Worm (Caenorhabditis elegans) whole organism, L3 larva: ENCODE measurements around the gene trpa-1.
A peak's percentile ranks its signal among the peaks of the same experiment; 100 is the strongest.

Experiments
- ZK546.5 ChIP-seq: sonication (generic microtip); optimal IDR thresholded peaks from 2 replicates; lab custom pipeline; 2017; ENCODE audit warnings: missing biosample characterization, missing genetic modification characterization
- aly-2 ChIP-seq: fragments of 150-350 bp; optimal IDR thresholded peaks from 2 replicates; lab custom pipeline; 2014; ENCODE audit warnings: missing biosample characterization, missing genetic modification characterization
- ama-1 ChIP-seq: fragments of 150-350 bp; optimal IDR thresholded peaks from 2 replicates; lab custom pipeline; 2018
- ceh-16 ChIP-seq: sonication (generic microtip); optimal IDR thresholded peaks from 2 replicates; lab custom pipeline; 2017; ENCODE audit warnings: missing biosample characterization, missing genetic modification characterization
- ceh-28 ChIP-seq: fragments of 150-350 bp; optimal IDR thresholded peaks from 2 replicates; lab custom pipeline; 2014; ENCODE audit warnings: missing biosample characterization, missing genetic modification reagents, missing genetic modification characterization
- ceh-9 ChIP-seq: sonication (generic microtip); optimal IDR thresholded peaks from 2 replicates; lab custom pipeline; 2018; ENCODE audit warnings: missing biosample characterization, missing genetic modification characterization
- daf-12 ChIP-seq: fragments of 150-350 bp; optimal IDR thresholded peaks from 2 replicates; lab custom pipeline; 2014; ENCODE audit warnings: missing biosample characterization, missing genetic modification reagents, missing genetic modification characterization
- egl-27 ChIP-seq: sonication (generic microtip); optimal IDR thresholded peaks from 4 replicates; lab custom pipeline; 2017; ENCODE audit warnings: missing biosample characterization, missing genetic modification reagents, missing genetic modification characterization
- elt-1 ChIP-seq: fragments of 150-350 bp; optimal IDR thresholded peaks from 2 replicates; lab custom pipeline; 2014; ENCODE audit warnings: missing biosample characterization, missing genetic modification characterization
- elt-2 ChIP-seq: sonication (generic microtip); optimal IDR thresholded peaks from 2 replicates; lab custom pipeline; 2016; ENCODE audit warnings: missing genetic modification reagents, mild to moderate bottlenecking, missing genetic modification characterization, missing compliant biosample characterization
- elt-3 ChIP-seq, 3 experiments: fragments of 150-350 bp in 1 of 3; sonication (generic microtip) in 2 of 3; optimal IDR thresholded peaks; 2 replicates in 2 of 3; 4 replicates in 1 of 3; lab custom pipeline; 2014 to 2017; ENCODE audit warnings: missing biosample characterization in 3 of 3, missing genetic modification characterization in 3 of 3
- hmg-11 ChIP-seq: sonication (generic microtip); optimal IDR thresholded peaks from 2 replicates; lab custom pipeline; 2016; ENCODE audit warnings: missing genetic modification characterization, missing compliant biosample characterization
- jun-1 ChIP-seq: fragments of 150-350 bp; optimal IDR thresholded peaks from 2 replicates; lab custom pipeline; 2014; ENCODE audit warnings: missing biosample characterization, missing genetic modification reagents, missing genetic modification characterization
- lin-15B ChIP-seq: fragments of 150-350 bp; optimal IDR thresholded peaks from 2 replicates; lab custom pipeline; 2014; ENCODE audit warnings: missing biosample characterization, missing genetic modification characterization
- lin-39 ChIP-seq: fragments of 150-350 bp; optimal IDR thresholded peaks from 2 replicates; lab custom pipeline; 2018; ENCODE audit warnings: missing biosample characterization, missing genetic modification reagents, missing genetic modification characterization
- lsy-12 ChIP-seq: sonication (generic microtip); optimal IDR thresholded peaks from 2 replicates; lab custom pipeline; 2016; ENCODE audit warnings: mild to moderate bottlenecking, missing genetic modification characterization, missing compliant biosample characterization
- mdl-1 ChIP-seq: fragments of 150-350 bp; optimal IDR thresholded peaks from 2 replicates; lab custom pipeline; 2014; ENCODE audit warnings: missing biosample characterization, missing genetic modification characterization
- mml-1 ChIP-seq: fragments of 150-350 bp; sonication (generic microtip); optimal IDR thresholded peaks from 3 replicates; lab custom pipeline; 2014; ENCODE audit warnings: missing biosample characterization, missing genetic modification characterization
- nhr-11 ChIP-seq: fragments of 150-350 bp; optimal IDR thresholded peaks from 2 replicates; lab custom pipeline; 2014; ENCODE audit warnings: missing biosample characterization, missing genetic modification characterization
- nhr-12 ChIP-seq: fragments of 150-350 bp; optimal IDR thresholded peaks from 2 replicates; lab custom pipeline; 2014; ENCODE audit warnings: missing biosample characterization, missing genetic modification characterization
- nhr-23 ChIP-seq: fragments of 150-350 bp; optimal IDR thresholded peaks from 2 replicates; lab custom pipeline; 2014; ENCODE audit warnings: missing biosample characterization, missing genetic modification reagents, missing genetic modification characterization
- nhr-237 ChIP-seq: fragments of 150-350 bp; optimal IDR thresholded peaks from 2 replicates; lab custom pipeline; 2014; ENCODE audit warnings: missing biosample characterization, missing genetic modification characterization
- nhr-43 ChIP-seq: sonication (generic microtip); optimal IDR thresholded peaks from 2 replicates; lab custom pipeline; 2016; ENCODE audit warnings: mild to moderate bottlenecking, missing genetic modification characterization, missing compliant biosample characterization; ENCODE audit not compliant: poor library complexity, severe bottlenecking
- nhr-67 ChIP-seq: fragments of 150-350 bp; optimal IDR thresholded peaks from 2 replicates; lab custom pipeline; 2014; ENCODE audit warnings: missing biosample characterization, missing genetic modification characterization
- nhr-77 ChIP-seq: fragments of 150-350 bp; optimal IDR thresholded peaks from 2 replicates; lab custom pipeline; 2014; ENCODE audit warnings: missing biosample characterization, missing genetic modification characterization
- pha-4 ChIP-seq: fragments of 150-350 bp; optimal IDR thresholded peaks from 2 replicates; lab custom pipeline; 2014; ENCODE audit warnings: missing biosample characterization, missing genetic modification reagents, missing genetic modification characterization
- pqm-1 ChIP-seq: fragments of 150-350 bp; optimal IDR thresholded peaks from 2 replicates; lab custom pipeline; 2017; ENCODE audit warnings: missing biosample characterization, missing genetic modification characterization, inconsistent platforms
- skn-1 ChIP-seq: fragments of 150-350 bp; optimal IDR thresholded peaks from 2 replicates; lab custom pipeline; 2014; ENCODE audit warnings: missing biosample characterization, missing genetic modification characterization
- tbx-2 ChIP-seq: sonication (generic microtip); optimal IDR thresholded peaks from 2 replicates; lab custom pipeline; 2016; ENCODE audit warnings: mild to moderate bottlenecking, missing genetic modification characterization, missing compliant biosample characterization
- unc-39 ChIP-seq: sonication (generic microtip); optimal IDR thresholded peaks from 4 replicates; lab custom pipeline; 2017; ENCODE audit warnings: missing biosample characterization, missing genetic modification characterization
- zag-1 ChIP-seq: fragments of 150-350 bp; optimal IDR thresholded peaks from 2 replicates; lab custom pipeline; 2014; ENCODE audit warnings: missing biosample characterization, missing genetic modification characterization
- ztf-11 ChIP-seq: fragments of 150-350 bp; optimal IDR thresholded peaks from 2 replicates; lab custom pipeline; 2014; ENCODE audit warnings: missing biosample characterization, missing genetic modification characterization
- ztf-4 ChIP-seq: fragments of 150-350 bp; optimal IDR thresholded peaks from 2 replicates; lab custom pipeline; 2014; ENCODE audit warnings: missing biosample characterization, missing genetic modification characterization

Gene trpa-1

DNA sequence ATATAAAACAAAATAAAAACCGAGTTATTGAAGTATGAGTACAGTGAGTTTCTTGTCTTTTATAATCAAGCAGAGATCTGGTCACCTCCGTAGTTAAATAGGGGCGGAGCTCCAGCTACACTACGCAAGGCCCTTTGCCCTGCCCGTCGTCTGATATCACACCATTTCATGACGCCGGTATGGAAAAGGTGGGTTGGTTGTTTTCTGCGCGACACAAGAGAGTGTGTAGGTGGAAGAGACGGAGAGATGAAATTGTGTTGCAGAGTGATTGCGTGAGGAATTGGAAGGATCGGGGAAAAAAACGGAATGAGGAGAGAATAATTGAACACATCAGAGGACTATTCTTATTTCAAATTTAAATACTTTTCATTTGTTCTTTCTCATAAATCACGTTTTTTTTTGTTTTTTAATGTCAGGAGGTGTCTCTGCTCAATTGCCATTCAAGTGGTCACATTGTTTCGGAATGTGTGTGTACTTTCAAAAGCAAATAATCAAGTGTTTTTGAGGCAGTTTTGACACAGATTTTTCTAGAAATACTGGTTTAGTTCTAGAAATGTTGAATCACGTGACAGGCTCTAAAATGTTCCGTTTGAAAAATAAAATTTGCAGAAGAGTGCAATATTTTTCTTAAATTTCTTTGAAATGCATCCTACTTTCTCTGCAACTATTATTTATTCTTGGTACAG is 51.6 kb downstream of the trpa-1 start, which contains the start of gene ZK822.9:
TSS of gene ZK822.9 (plus strand) at position 180 of the 686 bp plus-strand sequence.
- TF ChIP-seq elt-2 (peak; percentile 69), pqm-1 (tag; lab: Kevin White, UChicago) (peak; percentile 29), elt-3 (tag; optimal IDR thresholded peaks at IDR 0.05; lab: Kevin White, UChicago) (no peak), ama-1 (lab: Kevin White, UChicago) (peak; percentile 42), tbx-2 (tag; lab: Kevin White, UChicago) (no peak), nhr-12 (tag; lab: Kevin White, UChicago) (no peak), egl-27 (tag; lab: Kevin White, UChicago) (peak; percentile 12), aly-2 (tag; lab: Kevin White, UChicago) (no peak), ztf-11 (tag; lab: Kevin White, UChicago) (no peak), pha-4 (tag; lab: Kevin White, UChicago) (peak; percentile 73), lin-15B (no peak), skn-1 (tag; lab: Kevin White, UChicago) (no peak), nhr-23 (tag; lab: Kevin White, UChicago) (peak; percentile 7)

DNA sequence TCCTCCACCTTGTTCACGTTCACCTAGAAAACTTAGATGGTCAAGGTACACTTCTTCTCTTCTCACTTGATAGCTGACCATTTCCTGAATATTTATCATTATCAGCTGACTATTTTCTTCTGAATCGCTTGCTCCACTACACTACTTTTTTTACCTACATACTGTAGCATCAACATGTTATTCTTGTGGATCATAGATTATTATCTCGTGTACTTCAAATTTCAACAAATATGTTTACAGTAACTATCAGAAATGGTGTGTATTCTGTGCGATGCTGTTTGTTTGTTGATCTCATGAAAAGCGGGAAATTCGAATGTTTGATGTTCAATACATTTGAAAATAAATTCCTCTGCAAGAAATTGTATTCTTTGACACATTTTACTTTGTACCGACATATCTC is 52.6 kb downstream of the trpa-1 start, which contains the start of gene ZK822.10:
TSS of gene ZK822.10 (plus strand) at position 231 of the 400 bp plus-strand sequence.
- peak; percentile 7 for TF ChIP-seq jun-1 (tag; lab: Kevin White, UChicago)
- peak; percentile 83 for TF ChIP-seq elt-2
- peak; percentile 24 for TF ChIP-seq ceh-28 (tag; lab: Kevin White, UChicago)
- TF ChIP-seq pqm-1 (tag; lab: Kevin White, UChicago) = peak; percentile 91
- TF ChIP-seq pha-4 (tag; lab: Kevin White, UChicago) = peak; percentile 88
- no peak for TF ChIP-seq ama-1 (lab: Kevin White, UChicago)
- TF ChIP-seq mdl-1 (tag; lab: Kevin White, UChicago) = no peak
- no peak for TF ChIP-seq elt-3 (tag; optimal IDR thresholded peaks at IDR 0.05; lab: Kevin White, UChicago)
- TF ChIP-seq nhr-67 (tag; lab: Kevin White, UChicago) = no peak
- TF ChIP-seq daf-12 = no peak
- TF ChIP-seq, all 47 proteins: peak for 5

DNA sequence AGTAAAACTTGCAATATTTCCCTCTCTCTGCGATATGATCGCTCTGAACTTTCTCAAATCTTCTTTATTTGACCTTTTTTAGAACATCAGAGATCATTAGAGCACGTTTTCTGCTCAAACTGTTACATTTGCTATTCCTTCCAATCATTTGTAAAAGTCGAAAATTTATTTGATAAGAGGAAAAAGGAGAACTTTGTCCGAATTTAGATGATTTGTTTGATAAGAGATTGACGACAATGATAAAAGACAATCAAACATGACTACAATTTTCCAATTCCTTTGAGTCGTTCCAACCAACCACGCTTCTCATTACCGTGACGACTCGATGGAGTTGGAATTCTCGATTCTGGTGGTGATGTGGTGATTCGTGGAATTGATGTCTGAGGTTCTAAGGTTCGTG is 53.6 kb downstream of the trpa-1 start:
- TF ChIP-seq jun-1 (tag; lab: Kevin White, UChicago) (peak; percentile 1), pha-4 (tag; lab: Kevin White, UChicago) (peak; percentile 44), nhr-12 (tag; lab: Kevin White, UChicago) (no peak), ceh-16 (no peak), nhr-23 (tag; lab: Kevin White, UChicago) (no peak), pqm-1 (tag; lab: Kevin White, UChicago) (peak; percentile 90), elt-2 (peak; percentile 90), zag-1 (tag; lab: Kevin White, UChicago) (no peak)

DNA sequence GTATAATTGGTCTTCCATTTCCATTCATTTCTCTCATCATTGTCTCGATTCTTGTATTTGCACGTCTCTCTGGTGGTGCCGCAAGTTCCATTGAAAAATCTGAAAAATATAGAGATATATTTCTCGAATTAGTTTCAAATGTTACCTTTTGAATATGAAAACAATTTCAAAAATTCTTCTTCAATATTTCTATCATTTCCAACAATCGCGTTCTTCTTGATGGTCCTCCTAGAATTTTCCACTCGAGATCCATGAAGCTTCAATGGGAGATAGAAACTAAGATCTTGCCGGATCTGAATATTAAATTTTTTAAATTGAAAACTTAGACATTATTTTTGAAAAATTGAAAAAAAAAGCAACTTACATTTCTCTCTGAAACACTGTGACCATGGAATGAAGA is 54.7 kb downstream of the trpa-1 start:
- TF ChIP-seq ZK546.5 = no peak
- no peak for TF ChIP-seq hmg-11 (tag; lab: Kevin White, UChicago)
- TF ChIP-seq ceh-28 (tag; lab: Kevin White, UChicago) = no peak
- no peak for TF ChIP-seq lin-39 (tag; lab: Kevin White, UChicago)
- TF ChIP-seq ceh-9 (tag; lab: Kevin White, UChicago) = no peak
- no peak for TF ChIP-seq nhr-237 (tag; lab: Kevin White, UChicago)
- TF ChIP-seq nhr-11 = no peak
- TF ChIP-seq nhr-77 (tag; lab: Kevin White, UChicago) = no peak
- no peak for TF ChIP-seq nhr-67 (tag; lab: Kevin White, UChicago)
- TF ChIP-seq elt-1 (tag; lab: Kevin White, UChicago) = no peak
- no peak for TF ChIP-seq unc-39 (tag; lab: Kevin White, UChicago)
- no peak for TF ChIP-seq mdl-1 (tag; lab: Kevin White, UChicago)
- TF ChIP-seq ceh-16 = no peak
- TF ChIP-seq nhr-43 (tag; lab: Kevin White, UChicago) = no peak
- TF ChIP-seq ztf-11 (tag; lab: Kevin White, UChicago) = no peak

DNA sequence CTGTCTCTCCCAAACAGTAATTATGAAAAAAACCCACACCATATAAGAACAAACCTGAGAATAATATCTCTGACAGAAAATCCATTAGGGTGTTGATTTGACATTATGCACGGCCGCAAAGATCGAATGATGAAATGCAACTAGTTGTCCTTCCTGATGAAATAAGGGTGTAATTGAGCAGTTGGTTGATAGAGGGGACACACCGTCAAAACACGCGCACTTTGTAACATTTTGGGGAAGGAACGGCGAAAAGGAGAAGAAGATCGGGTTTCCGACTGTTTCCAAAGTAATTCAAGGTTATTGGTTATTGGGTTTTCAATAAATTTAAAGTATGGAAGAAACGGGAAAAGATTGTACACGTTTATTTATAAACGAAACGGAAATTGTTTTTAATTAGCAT is 57.7 kb downstream of the trpa-1 start, which contains the start of gene ZK822.1:
TSS of gene ZK822.1 (minus strand) at position 121 of the 400 bp plus-strand sequence.
- TF ChIP-seq hmg-11 (tag; lab: Kevin White, UChicago) = no peak
- no peak for TF ChIP-seq lsy-12 (tag; lab: Kevin White, UChicago)
- TF ChIP-seq ztf-4 (tag; lab: Kevin White, UChicago) = no peak
- TF ChIP-seq skn-1 (tag; lab: Kevin White, UChicago) = no peak
- TF ChIP-seq nhr-237 (tag; lab: Kevin White, UChicago) = no peak
- no peak for TF ChIP-seq elt-2
- TF ChIP-seq elt-3 (tag; optimal IDR thresholded peaks at IDR 0.05; lab: Kevin White, UChicago) = no peak
- TF ChIP-seq ceh-28 (tag; lab: Kevin White, UChicago) = no peak
- no peak for TF ChIP-seq mml-1 (tag; lab: Kevin White, UChicago)
- no peak for TF ChIP-seq lin-15B
